Fruit fly (Drosophila melanogaster): ENCODE measurements around the gene lbl.

The lbl gene

dm6 chr3R:21386132-21386531 lies 47.8 kb downstream of the lbl start:
- no peak for TF ChIP-seq CG32121 (GFP tag; IDR thresholded peaks at IDR 0.05)
- TF ChIP-seq CG34367 (tag; optimal IDR thresholded peaks at IDR 0.05), result no peak
- no peak for TF ChIP-seq Snoo (tag; optimal IDR thresholded peaks at IDR 0.05)
- TF ChIP-seq CG8159 (tag; optimal IDR thresholded peaks at IDR 0.05), result no peak

dm6 chr3R:21379927-21380326 lies 54.0 kb downstream of the lbl start:
- no peak for TF ChIP-seq CG15710 (tag; optimal IDR thresholded peaks at IDR 0.05)
- TF ChIP-seq Snoo (tag; optimal IDR thresholded peaks at IDR 0.05), result no peak
- no peak for TF ChIP-seq fd96Ca (GFP tag; IDR thresholded peaks at IDR 0.05)
- TF ChIP-seq EcR (GFP tag; optimal IDR thresholded peaks at IDR 0.05), result no peak
- TF ChIP-seq rn (GFP tag; IDR thresholded peaks at IDR 0.05), result no peak
- TF ChIP-seq Pif1A (GFP tag; optimal IDR thresholded peaks at IDR 0.05), result no peak
- TF ChIP-seq D1 (tag; optimal IDR thresholded peaks at IDR 0.05), result no peak
- TF ChIP-seq CG13204 (GFP tag; optimal IDR thresholded peaks at IDR 0.05), result no peak
- no peak for TF ChIP-seq Ets98B (GFP tag; IDR thresholded peaks at IDR 0.05)
- TF ChIP-seq CG14655 (GFP tag; optimal IDR thresholded peaks at IDR 0.05), result no peak
- TF ChIP-seq CG8159 (tag; optimal IDR thresholded peaks at IDR 0.05), result no peak
- TF ChIP-seq CG9948 (tag; optimal IDR thresholded peaks at IDR 0.05), result no peak
- no peak for TF ChIP-seq CG17806 (tag; optimal IDR thresholded peaks at IDR 0.05)
- no peak for TF ChIP-seq CG4496 (GFP tag; IDR thresholded peaks at IDR 0.05)
- TF ChIP-seq CG32121 (GFP tag; IDR thresholded peaks at IDR 0.05), result no peak
- TF ChIP-seq gl (tag; optimal IDR thresholded peaks at IDR 0.05), result no peak
- no peak for TF ChIP-seq CG12605 (GFP tag; IDR thresholded peaks at IDR 0.05)

dm6 chr3R:21378595-21378994 lies 55.3 kb downstream of the lbl start, which contains the start of gene tin:
TSS of gene tin (plus strand) at chr3R:21378977.
- TF ChIP-seq CG8159 (tag; optimal IDR thresholded peaks at IDR 0.05), result peak; percentile 91
- TF ChIP-seq CG12605 (GFP tag; IDR thresholded peaks at IDR 0.05), result peak; percentile 97
- TF ChIP-seq CG17806 (tag; optimal IDR thresholded peaks at IDR 0.05), result peak; percentile 92
- TF ChIP-seq CG9948 (tag; optimal IDR thresholded peaks at IDR 0.05), result peak; percentile 89
- TF ChIP-seq CG4496 (GFP tag; IDR thresholded peaks at IDR 0.05), result peak; percentile 98
- peak; percentile 96 for TF ChIP-seq Pif1B (GFP tag; optimal IDR thresholded peaks at IDR 0.05)
- TF ChIP-seq Snoo (tag; optimal IDR thresholded peaks at IDR 0.05), result peak; percentile 94
- TF ChIP-seq Pif1A (GFP tag; optimal IDR thresholded peaks at IDR 0.05), result peak; percentile 91
- TF ChIP-seq rn (GFP tag; IDR thresholded peaks at IDR 0.05), result peak; percentile 85
- peak; percentile 93 for TF ChIP-seq CG34367 (tag; optimal IDR thresholded peaks at IDR 0.05)
- peak; percentile 95 for TF ChIP-seq CG14655 (GFP tag; optimal IDR thresholded peaks at IDR 0.05)
- TF ChIP-seq CG8301 (tag; optimal IDR thresholded peaks at IDR 0.05), result peak; percentile 94
- peak; percentile 88 for TF ChIP-seq D1 (tag; optimal IDR thresholded peaks at IDR 0.05)
- TF ChIP-seq gl (tag; optimal IDR thresholded peaks at IDR 0.05), result peak; percentile 83
- TF ChIP-seq EcR (GFP tag; optimal IDR thresholded peaks at IDR 0.05), result no peak
- TF ChIP-seq CG10348 (GFP tag; IDR thresholded peaks at IDR 0.05), result peak; percentile 40; the same call in 1 of the 2 replicates
- TF ChIP-seq CG32121 (GFP tag; IDR thresholded peaks at IDR 0.05), result peak; percentile 96
- TF ChIP-seq Ets98B (GFP tag; IDR thresholded peaks at IDR 0.05), result peak; percentile 98
- TF ChIP-seq CG15710 (tag; optimal IDR thresholded peaks at IDR 0.05), result peak; percentile 94
- TF ChIP-seq fd96Ca (GFP tag; IDR thresholded peaks at IDR 0.05), result peak; percentile 96; the same call in 2 of the 3 replicates
- TF ChIP-seq CG13204 (GFP tag; optimal IDR thresholded peaks at IDR 0.05), result peak; percentile 77

- TF ChIP-seq CG12605 (GFP tag; IDR thresholded peaks at IDR 0.05) (peak; percentile 34), CG10348 (GFP tag; IDR thresholded peaks at IDR 0.05) (no peak), CG32121 (GFP tag; IDR thresholded peaks at IDR 0.05) (no peak), CG14655 (GFP tag; optimal IDR thresholded peaks at IDR 0.05) (no peak), CG17806 (tag; optimal IDR thresholded peaks at IDR 0.05) (no peak), rn (GFP tag; IDR thresholded peaks at IDR 0.05) (no peak), Pif1B (GFP tag; optimal IDR thresholded peaks at IDR 0.05) (no peak), EcR (GFP tag; optimal IDR thresholded peaks at IDR 0.05) (peak; percentile 12), gl (tag; optimal IDR thresholded peaks at IDR 0.05) (no peak), Snoo (tag; optimal IDR thresholded peaks at IDR 0.05) (peak; percentile 6), Pif1A (GFP tag; optimal IDR thresholded peaks at IDR 0.05) (no peak), fd96Ca (GFP tag; IDR thresholded peaks at IDR 0.05) (no peak), CG34367 (tag; optimal IDR thresholded peaks at IDR 0.05) (no peak), CG13204 (GFP tag; optimal IDR thresholded peaks at IDR 0.05) (no peak), D1 (tag; optimal IDR thresholded peaks at IDR 0.05) (no peak), CG4496 (GFP tag; IDR thresholded peaks at IDR 0.05) (no peak), CG8159 (tag; optimal IDR thresholded peaks at IDR 0.05) (no peak), CG15710 (tag; optimal IDR thresholded peaks at IDR 0.05) (peak; percentile 13), CG9948 (tag; optimal IDR thresholded peaks at IDR 0.05) (no peak), Ets98B (GFP tag; IDR thresholded peaks at IDR 0.05) (0 out of 2 replicates have a peak, but pooled peaks have one; percentile 34), CG8301 (tag; optimal IDR thresholded peaks at IDR 0.05) (no peak)
Observed at dm6 chr3R:21376859-21377607, 56.9 kb downstream of the lbl start.

dm6 chr3R:21376331-21376761 lies 57.6 kb downstream of the lbl start:
- no peak for TF ChIP-seq CG8301 (tag; optimal IDR thresholded peaks at IDR 0.05)
- peak; percentile 62 for TF ChIP-seq Snoo (tag; optimal IDR thresholded peaks at IDR 0.05)
- no peak for TF ChIP-seq Pif1B (GFP tag; optimal IDR thresholded peaks at IDR 0.05)
- no peak for TF ChIP-seq gl (tag; optimal IDR thresholded peaks at IDR 0.05)
- no peak; the same call in 2 of the 3 replicates for TF ChIP-seq fd96Ca (GFP tag; IDR thresholded peaks at IDR 0.05)
- TF ChIP-seq CG12605 (GFP tag; IDR thresholded peaks at IDR 0.05), result peak; percentile 65
- no peak for TF ChIP-seq CG13204 (GFP tag; optimal IDR thresholded peaks at IDR 0.05)
- peak; percentile 62 for TF ChIP-seq EcR (GFP tag; optimal IDR thresholded peaks at IDR 0.05)
- no peak for TF ChIP-seq CG17806 (tag; optimal IDR thresholded peaks at IDR 0.05)
- TF ChIP-seq Pif1A (GFP tag; optimal IDR thresholded peaks at IDR 0.05), result no peak
- TF ChIP-seq CG4496 (GFP tag; IDR thresholded peaks at IDR 0.05), result peak; percentile 80; the same call in 2 of the 3 replicates
- no peak for TF ChIP-seq CG9948 (tag; optimal IDR thresholded peaks at IDR 0.05)
- no peak for TF ChIP-seq CG34367 (tag; optimal IDR thresholded peaks at IDR 0.05)
- TF ChIP-seq rn (GFP tag; IDR thresholded peaks at IDR 0.05), result no peak
- TF ChIP-seq Ets98B (GFP tag; IDR thresholded peaks at IDR 0.05), result peak; percentile 86
- TF ChIP-seq CG10348 (GFP tag; IDR thresholded peaks at IDR 0.05), result no peak
- TF ChIP-seq D1 (tag; optimal IDR thresholded peaks at IDR 0.05), result no peak
- TF ChIP-seq CG32121 (GFP tag; IDR thresholded peaks at IDR 0.05), result peak; percentile 59
- peak; percentile 15 for TF ChIP-seq CG15710 (tag; optimal IDR thresholded peaks at IDR 0.05)
- TF ChIP-seq CG14655 (GFP tag; optimal IDR thresholded peaks at IDR 0.05), result no peak
- peak; percentile 15 for TF ChIP-seq CG8159 (tag; optimal IDR thresholded peaks at IDR 0.05)
